Fruit fly (Drosophila melanogaster) S2 (cell line): ENCODE results near the gene AsnRS.

Source experiments
- CG8478 ChIP-seq: fragments of >200 bp; optimal IDR thresholded peaks from 2 replicates; lab custom pipeline; 2018
- CTCF ChIP-seq, 2 experiments: fragments of >200 bp; optimal IDR thresholded peaks; 2 replicates each; lab custom pipeline; 2018

DNA sequence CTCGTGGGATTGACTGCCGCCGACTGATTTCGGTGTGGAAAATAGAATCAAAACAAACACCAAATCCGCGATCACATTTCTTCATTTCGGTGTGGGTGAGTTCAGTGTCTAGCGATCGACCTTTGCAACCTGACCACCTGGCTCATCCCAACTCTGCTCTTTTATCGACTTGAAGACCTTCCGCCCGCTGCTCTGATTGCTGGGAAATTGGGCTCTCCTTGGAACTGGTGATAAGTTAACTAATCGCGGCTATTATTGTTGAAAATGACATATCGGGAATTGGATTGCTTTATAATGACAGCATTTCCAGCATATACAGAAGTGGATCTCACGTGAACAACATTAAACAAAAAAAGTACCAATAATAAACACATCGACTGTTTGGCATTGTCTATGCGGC, 34.4 kb downstream of the AsnRS start:
- TF ChIP-seq CTCF (optimal IDR thresholded peaks at IDR 0.05; lab: Kevin White, UChicago) (no peak), CG8478 (no peak)
